Fruit fly (Drosophila melanogaster): ENCODE data around the gene Ufsp2.
A peak's percentile ranks its signal among the peaks of the same experiment; 100 is the strongest.

The Ufsp2 gene

DNA sequence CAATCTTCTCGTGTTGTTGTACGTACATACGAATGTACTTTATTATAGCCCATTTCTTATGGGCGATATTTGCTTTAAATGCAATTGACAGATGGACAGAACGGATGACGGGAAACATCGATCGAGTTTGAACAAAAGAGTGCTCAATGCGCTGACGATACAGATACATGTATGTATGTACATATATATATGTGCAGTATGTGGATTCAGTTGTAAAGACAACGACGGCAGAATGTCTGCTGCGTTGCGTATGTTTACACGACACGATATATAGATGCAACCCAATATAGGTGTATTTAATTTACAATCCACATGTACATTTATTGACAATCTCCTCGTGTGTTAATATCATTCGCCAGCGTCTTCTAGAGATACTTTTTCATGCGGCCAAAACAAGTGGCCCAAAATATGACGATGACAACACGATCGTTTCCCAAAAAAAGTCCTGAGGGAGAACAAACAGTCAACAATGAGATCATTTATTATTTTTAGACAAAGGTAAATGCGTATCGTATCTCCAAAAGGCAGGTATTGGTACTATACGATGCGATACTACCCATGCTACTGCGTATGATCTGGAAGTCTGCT, 45.6 kb upstream of the Ufsp2 start:
- TF ChIP-seq tj (GFP tag; optimal IDR thresholded peaks at IDR 0.05) (peak; percentile 92), ovo (GFP tag; optimal IDR thresholded peaks at IDR 0.05) (no peak), Mnt (GFP tag; optimal IDR thresholded peaks at IDR 0.05) (no peak), toe (GFP tag; optimal IDR thresholded peaks at IDR 0.05) (no peak), CG14711 (tag; optimal IDR thresholded peaks at IDR 0.05) (no peak), CG12768 (GFP tag; optimal IDR thresholded peaks at IDR 0.05) (no peak), kay (GFP tag; ENCODE audit: borderline replicate concordance) (peak; percentile 66), CG11617 (GFP tag; optimal IDR thresholded peaks at IDR 0.05) (no peak), CG1620 (GFP tag; optimal IDR thresholded peaks at IDR 0.05) (no peak), bab1 (GFP tag; optimal IDR thresholded peaks at IDR 0.05) (no peak), cic (GFP tag; optimal IDR thresholded peaks at IDR 0.05) (no peak), Clk (GFP tag; optimal IDR thresholded peaks at IDR 0.05) (no peak), Crg-1 (GFP tag; optimal IDR thresholded peaks at IDR 0.05) (no peak)

dm6 chr3L:15531423-15532325, 44.7 kb upstream of the Ufsp2 start, which contains the start of gene CG43248:
Gene CG43248 (minus strand): TSS chr3L:15531473.
- peak; percentile 85 for TF ChIP-seq cic (GFP tag; optimal IDR thresholded peaks at IDR 0.05)
- no peak for TF ChIP-seq cnc (optimal IDR thresholded peaks at IDR 0.05)
- TF ChIP-seq pad (GFP tag; optimal IDR thresholded peaks at IDR 0.05): no peak
- TF ChIP-seq CG12768 (GFP tag; optimal IDR thresholded peaks at IDR 0.05): no peak
- TF ChIP-seq CG11617 (GFP tag; optimal IDR thresholded peaks at IDR 0.05): no peak

DNA sequence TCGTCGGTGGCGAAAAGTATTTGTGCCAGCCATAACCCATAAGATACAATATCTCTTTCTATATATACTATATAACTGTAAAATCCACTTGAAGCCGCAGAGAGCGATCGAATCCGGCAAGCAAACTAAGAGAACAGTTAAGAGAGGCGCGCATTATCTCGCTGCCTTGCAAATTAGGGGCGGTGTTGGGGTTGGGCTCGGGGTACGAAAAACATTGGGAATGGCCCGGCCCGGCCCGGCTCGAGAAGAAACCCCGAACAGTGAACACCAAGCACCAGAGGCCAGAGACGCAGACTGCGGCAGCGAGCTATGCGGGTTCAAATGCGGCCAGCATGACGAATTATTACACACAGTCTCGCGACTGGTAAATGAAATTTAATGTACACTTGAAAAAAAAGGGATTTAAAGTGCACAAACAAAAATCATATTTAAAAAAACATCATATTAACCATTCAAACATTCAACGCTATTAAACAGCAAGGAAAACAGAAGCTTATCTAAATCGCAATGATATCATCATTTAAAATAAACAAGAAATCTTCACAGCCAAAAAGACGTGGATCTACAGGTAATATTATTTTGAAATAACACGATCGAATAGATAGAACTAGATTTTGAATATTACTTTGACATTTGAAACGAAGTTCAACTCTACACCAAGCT, 43.9 kb upstream of the Ufsp2 start:
- TF ChIP-seq toe (GFP tag; optimal IDR thresholded peaks at IDR 0.05) (peak; percentile 5), CG14711 (tag; optimal IDR thresholded peaks at IDR 0.05) (peak; percentile 23), Clk (GFP tag; optimal IDR thresholded peaks at IDR 0.05) (no peak), cic (GFP tag; optimal IDR thresholded peaks at IDR 0.05) (no peak), CG11617 (GFP tag; optimal IDR thresholded peaks at IDR 0.05) (no peak), CG12768 (GFP tag; optimal IDR thresholded peaks at IDR 0.05) (peak; percentile 82), cnc (optimal IDR thresholded peaks at IDR 0.05) (no peak), CG5204 (GFP tag; optimal IDR thresholded peaks at IDR 0.05) (peak; percentile 2), Mnt (GFP tag; optimal IDR thresholded peaks at IDR 0.05) (no peak), ovo (GFP tag; optimal IDR thresholded peaks at IDR 0.05) (peak; percentile 57), Crg-1 (GFP tag; optimal IDR thresholded peaks at IDR 0.05) (no peak), pad (GFP tag; optimal IDR thresholded peaks at IDR 0.05) (no peak), CG7045 (GFP tag; optimal IDR thresholded peaks at IDR 0.05) (no peak), CG1620 (GFP tag; optimal IDR thresholded peaks at IDR 0.05) (no peak), CG33017 (tag; optimal IDR thresholded peaks at IDR 0.05) (no peak), kay (GFP tag; ENCODE audit: borderline replicate concordance) (peak; percentile 83), bab1 (GFP tag; optimal IDR thresholded peaks at IDR 0.05) (no peak), tj (GFP tag; optimal IDR thresholded peaks at IDR 0.05) (peak; percentile 22), CG7101 (tag; optimal IDR thresholded peaks at IDR 0.05) (no peak), Hr96 (GFP tag; optimal IDR thresholded peaks at IDR 0.05) (peak; percentile 23)

DNA sequence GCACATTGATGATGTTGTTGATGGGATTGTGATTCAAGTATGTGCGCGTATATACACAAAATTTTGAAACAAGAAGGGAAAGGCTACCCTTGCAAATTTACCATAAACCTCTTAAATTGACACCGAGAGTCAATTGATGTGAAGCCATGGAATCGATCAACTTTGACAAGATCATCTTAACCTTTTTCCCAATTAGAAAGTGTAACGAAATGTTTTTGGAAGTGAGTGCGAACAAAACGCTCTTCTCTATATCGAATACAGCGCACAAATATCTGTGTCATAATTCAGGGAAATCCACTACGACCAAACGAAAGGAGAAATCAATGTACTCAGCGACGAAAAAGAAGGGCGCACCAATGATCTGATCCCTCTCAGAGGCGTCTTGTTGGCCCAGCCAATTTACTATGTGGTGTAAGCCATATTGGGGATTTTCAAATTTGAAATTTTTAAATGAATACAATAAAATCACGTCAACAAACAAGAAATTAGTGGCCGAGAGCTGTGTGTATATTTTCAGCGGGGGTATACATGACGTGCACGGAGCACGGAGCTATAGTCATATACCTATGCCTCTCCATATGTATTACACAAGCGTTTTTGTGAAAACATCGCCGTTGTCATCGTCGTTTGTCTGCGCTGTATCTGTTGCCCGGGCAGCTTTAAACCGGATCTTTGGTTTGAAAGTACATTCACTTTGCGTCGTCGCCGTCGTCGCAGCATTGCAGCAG, 42.8 kb upstream of the Ufsp2 start:
- peak; percentile 85 for TF ChIP-seq kay (GFP tag; ENCODE audit: borderline replicate concordance)
- TF ChIP-seq CG14711 (tag; optimal IDR thresholded peaks at IDR 0.05): peak; percentile 24
- no peak for TF ChIP-seq cic (GFP tag; optimal IDR thresholded peaks at IDR 0.05)
- TF ChIP-seq Mnt (GFP tag; optimal IDR thresholded peaks at IDR 0.05): no peak
- TF ChIP-seq CG5204 (GFP tag; optimal IDR thresholded peaks at IDR 0.05): peak; percentile 23
- no peak for TF ChIP-seq CG11617 (GFP tag; optimal IDR thresholded peaks at IDR 0.05)
- TF ChIP-seq CG7101 (tag; optimal IDR thresholded peaks at IDR 0.05): peak; percentile 14
- TF ChIP-seq toe (GFP tag; optimal IDR thresholded peaks at IDR 0.05): no peak
- peak; percentile 7 for TF ChIP-seq Hr96 (GFP tag; optimal IDR thresholded peaks at IDR 0.05)
- TF ChIP-seq ovo (GFP tag; optimal IDR thresholded peaks at IDR 0.05): no peak

dm6 chr3L:15534274-15535227, 41.8 kb upstream of the Ufsp2 start:
- peak; percentile 55 for TF ChIP-seq Mnt (GFP tag; optimal IDR thresholded peaks at IDR 0.05)
- peak; percentile 60 for TF ChIP-seq CG7045 (GFP tag; optimal IDR thresholded peaks at IDR 0.05)
- peak; percentile 86 for TF ChIP-seq CG11617 (GFP tag; optimal IDR thresholded peaks at IDR 0.05)
- peak; percentile 61 for TF ChIP-seq Crg-1 (GFP tag; optimal IDR thresholded peaks at IDR 0.05)
- TF ChIP-seq tj (GFP tag; optimal IDR thresholded peaks at IDR 0.05): peak; percentile 56
- peak; percentile 79 for TF ChIP-seq toe (GFP tag; optimal IDR thresholded peaks at IDR 0.05)
- TF ChIP-seq bab1 (GFP tag; optimal IDR thresholded peaks at IDR 0.05): peak; percentile 28
- peak; percentile 78 for TF ChIP-seq CG5204 (GFP tag; optimal IDR thresholded peaks at IDR 0.05)
- peak; percentile 64 for TF ChIP-seq Hr96 (GFP tag; optimal IDR thresholded peaks at IDR 0.05)
- TF ChIP-seq ovo (GFP tag; optimal IDR thresholded peaks at IDR 0.05): no peak
- no peak for TF ChIP-seq CG14711 (tag; optimal IDR thresholded peaks at IDR 0.05)
- TF ChIP-seq CG7101 (tag; optimal IDR thresholded peaks at IDR 0.05): peak; percentile 59
- no peak for TF ChIP-seq kay (GFP tag; ENCODE audit: borderline replicate concordance)
- TF ChIP-seq cic (GFP tag; optimal IDR thresholded peaks at IDR 0.05): no peak
- peak; percentile 13 for TF ChIP-seq Clk (GFP tag; optimal IDR thresholded peaks at IDR 0.05)
- TF ChIP-seq CG12768 (GFP tag; optimal IDR thresholded peaks at IDR 0.05): peak; percentile 51
- no peak for TF ChIP-seq cnc (optimal IDR thresholded peaks at IDR 0.05)
- TF ChIP-seq pad (GFP tag; optimal IDR thresholded peaks at IDR 0.05): peak; percentile 40
- peak; percentile 30 for TF ChIP-seq CG1620 (GFP tag; optimal IDR thresholded peaks at IDR 0.05)
- peak; percentile 43 for TF ChIP-seq CG33017 (tag; optimal IDR thresholded peaks at IDR 0.05)

All from whole organism, adult.